Worm (Caenorhabditis elegans): ENCODE data around the gene elks-1.
A peak's percentile ranks its signal among the peaks of the same experiment; 100 is the strongest.

Gene elks-1

DNA sequence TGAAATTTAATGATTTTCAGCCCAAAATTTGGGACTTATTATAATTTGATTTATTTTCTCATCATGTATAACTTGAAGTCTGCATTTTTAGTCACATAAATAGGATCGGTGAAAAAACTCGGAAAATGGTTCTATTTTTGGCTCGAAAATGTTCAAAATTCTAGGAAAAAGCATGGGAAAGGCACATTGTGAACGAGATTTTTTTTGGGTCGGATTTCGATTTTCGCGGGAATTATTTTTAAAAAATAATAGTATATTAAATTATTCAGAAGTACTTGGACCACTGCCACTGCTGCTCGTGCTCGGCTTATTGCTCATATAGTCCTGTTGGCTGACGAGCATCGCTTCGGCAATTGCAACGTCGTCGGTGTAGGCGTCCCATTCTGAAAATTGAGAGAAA lies 23.5 kb upstream of the elks-1 start:
- TF ChIP-seq lim-6 (tag; optimal IDR thresholded peaks at IDR 0.05) (no peak), unc-3 (GFP tag; conservative IDR thresholded peaks at IDR 0.05) (no peak), unc-3 (tag; optimal IDR thresholded peaks at IDR 0.05) (no peak), T23F11.4 (GFP tag; optimal IDR thresholded peaks at IDR 0.05) (no peak), pag-3 (tag; optimal IDR thresholded peaks at IDR 0.05; ENCODE audit: borderline replicate concordance) (no peak), zip-5 (tag; optimal IDR thresholded peaks at IDR 0.05) (no peak), ets-4 (tag; optimal IDR thresholded peaks at IDR 0.05) (no peak), ceh-24 (tag; optimal IDR thresholded peaks at IDR 0.05) (no peak), ceh-6 (GFP tag; optimal IDR thresholded peaks at IDR 0.05) (no peak), ceh-34 (tag; optimal IDR thresholded peaks at IDR 0.05) (no peak), unc-86 (tag; optimal IDR thresholded peaks at IDR 0.05) (no peak), ceh-18 (tag; optimal IDR thresholded peaks at IDR 0.05) (no peak), nfya-1 (tag; optimal IDR thresholded peaks at IDR 0.05) (no peak), nhr-11 (tag; optimal IDR thresholded peaks at IDR 0.05) (no peak), sox-2 (GFP tag; IDR thresholded peaks at IDR 0.05) (no peak), ceh-19 (GFP tag; optimal IDR thresholded peaks at IDR 0.05) (no peak), odd-2 (tag; optimal IDR thresholded peaks at IDR 0.05) (no peak)

- TF ChIP-seq ceh-34 (tag; optimal IDR thresholded peaks at IDR 0.05) = peak; percentile 51
- TF ChIP-seq ceh-48 (tag; optimal IDR thresholded peaks at IDR 0.05) = peak; percentile 23
- peak; percentile 14 for TF ChIP-seq ets-4 (tag; optimal IDR thresholded peaks at IDR 0.05)
- TF ChIP-seq unc-55 (GFP tag; optimal IDR thresholded peaks at IDR 0.05) = no peak
These were observed 18.9 kb upstream of the elks-1 start, which contains the start of gene vha-19 for ce11 chrIV:3368638-3369247. Gene vha-19, plus strand, starts transcription at chrIV:3369197.

ce11 chrIV:3363784-3364183 lies 14.0 kb upstream of the elks-1 start:
- TF ChIP-seq ztf-16 (tag; optimal IDR thresholded peaks at IDR 0.05) = no peak
- no peak for TF ChIP-seq che-1 (tag; optimal IDR thresholded peaks at IDR 0.05)
- TF ChIP-seq ceh-22 (tag; optimal IDR thresholded peaks at IDR 0.05) = no peak
- TF ChIP-seq dmd-4 (tag; optimal IDR thresholded peaks at IDR 0.05; ENCODE audit: borderline replicate concordance) = no peak
- no peak for TF ChIP-seq hlh-30 (tag; optimal IDR thresholded peaks at IDR 0.05; ENCODE audit: insufficient read depth)
- TF ChIP-seq sdc-2 (tag; optimal IDR thresholded peaks at IDR 0.05) = no peak
- TF ChIP-seq ceh-19 (GFP tag; optimal IDR thresholded peaks at IDR 0.05) = no peak
- TF ChIP-seq pros-1 (tag; optimal IDR thresholded peaks at IDR 0.05) = no peak

DNA sequence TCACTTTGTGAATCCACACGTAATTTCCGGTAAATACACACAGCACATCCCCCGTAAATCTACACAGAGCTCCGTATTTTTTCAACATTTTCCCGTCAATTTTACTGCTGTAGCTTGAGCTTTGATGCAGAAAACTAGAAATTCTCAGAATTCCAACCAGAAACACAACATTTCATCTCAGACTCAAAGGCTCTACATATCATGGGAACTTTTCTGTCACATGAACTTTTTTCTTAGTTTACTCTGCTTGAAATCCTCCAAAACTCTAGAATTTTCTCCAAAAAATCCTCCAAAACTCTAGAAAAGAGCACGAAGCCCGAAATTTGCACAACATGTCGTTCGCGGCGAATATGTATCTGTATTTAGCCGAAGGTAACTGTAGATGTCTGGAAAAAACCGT lies 13.4 kb upstream of the elks-1 start, which contains the start of gene Y55H10A.2:
Y55H10A.2 (plus strand) TSS at position 301 of the 400 bp plus-strand sequence.
- TF ChIP-seq ref-2 (tag; optimal IDR thresholded peaks at IDR 0.05) (no peak), pros-1 (tag; optimal IDR thresholded peaks at IDR 0.05) (no peak), zip-5 (tag; optimal IDR thresholded peaks at IDR 0.05) (no peak), eyg-1 (tag; optimal IDR thresholded peaks at IDR 0.05) (no peak), npax-4 (tag; optimal IDR thresholded peaks at IDR 0.05) (no peak), syd-9 (tag; optimal IDR thresholded peaks at IDR 0.05) (no peak), ets-4 (tag; optimal IDR thresholded peaks at IDR 0.05) (no peak), ceh-31 (tag; optimal IDR thresholded peaks at IDR 0.05) (no peak)

DNA sequence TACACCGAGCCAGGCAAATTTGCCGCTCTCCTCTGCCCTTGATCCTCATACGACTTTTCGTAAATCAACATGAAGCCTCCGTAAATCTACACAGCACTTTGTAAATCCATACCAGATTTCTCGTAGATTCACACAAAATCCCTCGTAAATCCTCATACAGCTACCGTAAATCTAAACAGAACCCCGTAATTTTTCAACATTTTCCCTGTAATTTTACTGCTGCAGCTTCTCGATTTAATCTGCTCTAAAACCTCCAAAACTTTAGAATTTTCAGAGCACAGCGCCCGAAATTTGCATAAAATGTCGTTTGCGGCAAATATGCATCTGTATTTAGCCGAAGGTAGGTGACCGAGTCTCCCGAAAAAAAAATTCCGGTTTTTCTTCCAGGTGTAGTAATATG lies 4.9 kb upstream of the elks-1 start, which contains the start of gene F42A6.1:
F42A6.1 (plus strand) TSS at position 301 of the 400 bp plus-strand sequence.
- TF ChIP-seq ceh-34 (tag; optimal IDR thresholded peaks at IDR 0.05) (no peak), ceh-24 (tag; optimal IDR thresholded peaks at IDR 0.05) (no peak)

ce11 chrIV:3352019-3352418 lies 2.2 kb upstream of the elks-1 start:
- TF ChIP-seq ceh-31 (tag; optimal IDR thresholded peaks at IDR 0.05) (no peak), ref-2 (tag; optimal IDR thresholded peaks at IDR 0.05) (peak; percentile 27), unc-42 (tag; optimal IDR thresholded peaks at IDR 0.05) (peak; percentile 12)

Measured in whole organism, late embryonic.